Fruit fly (Drosophila melanogaster) whole organism, prepupa: ENCODE data around the gene CG15169.

Source experiments
- CG10631 ChIP-seq: fragments of 200-800 bp; sonication (Bioruptor generic); optimal IDR thresholded peaks from 2 replicates; lab custom pipeline; 2016; ENCODE audit warnings: missing biosample characterization, missing genetic modification characterization
- CG10669 ChIP-seq: fragments of 200-800 bp; sonication (Bioruptor generic); optimal IDR thresholded peaks from 3 replicates; lab custom pipeline; 2018; ENCODE audit warnings: missing biosample characterization, mild to moderate bottlenecking, missing genetic modification characterization, moderate library complexity
- CG11294 ChIP-seq: fragments of 200-800 bp; sonication (Bioruptor generic); IDR thresholded peaks from 2 replicates; pipeline ENCODE4 v1.3.6; 2022; ENCODE audit warnings: missing biosample characterization, missing genetic modification characterization
- CG11762 ChIP-seq: fragments of 200-800 bp; sonication (Bioruptor generic); optimal IDR thresholded peaks from 3 replicates; lab custom pipeline; 2016; ENCODE audit warnings: missing biosample characterization, missing genetic modification characterization; ENCODE audit not compliant: insufficient read depth
- CG11902 ChIP-seq: fragments of 200-800 bp; sonication (Bioruptor generic); optimal IDR thresholded peaks from 3 replicates; lab custom pipeline; 2016; ENCODE audit warnings: missing biosample characterization, missing genetic modification characterization
- CG15336 ChIP-seq: fragments of 200-800 bp; sonication (Bioruptor generic); IDR thresholded peaks from 2 replicates; pipeline ENCODE4 v1.3.6; 2022; ENCODE audit warnings: missing biosample characterization, missing genetic modification characterization
- CG1621 ChIP-seq: fragments of 200-800 bp; sonication (Bioruptor generic); optimal IDR thresholded peaks from 3 replicates; lab custom pipeline; 2018; ENCODE audit warnings: missing biosample characterization, mild to moderate bottlenecking, missing genetic modification characterization
- CG16779 ChIP-seq: fragments of 200-800 bp; sonication (Bioruptor generic); optimal IDR thresholded peaks from 3 replicates; lab custom pipeline; 2017; ENCODE audit warnings: missing biosample characterization, mild to moderate bottlenecking, missing genetic modification characterization
- CG34406 ChIP-seq: fragments of 200-800 bp; sonication (Bioruptor generic); optimal IDR thresholded peaks from 3 replicates; lab custom pipeline; 2016; ENCODE audit warnings: missing biosample characterization, missing genetic modification characterization
- CG3919 ChIP-seq: fragments of 200-800 bp; sonication (Bioruptor generic); optimal IDR thresholded peaks from 3 replicates; lab custom pipeline; 2016; ENCODE audit warnings: missing biosample characterization, missing genetic modification characterization
- CG6163 ChIP-seq: fragments of 200-800 bp; sonication (Bioruptor generic); IDR thresholded peaks from 3 replicates; pipeline ENCODE4 v1.3.6; 2022; ENCODE audit warnings: missing biosample characterization, missing genetic modification characterization
- CG6276 ChIP-seq: fragments of 200-800 bp; sonication (Bioruptor generic); optimal IDR thresholded peaks from 2 replicates; lab custom pipeline; 2017; ENCODE audit warnings: missing biosample characterization, mild to moderate bottlenecking, missing genetic modification characterization
- CG6808 ChIP-seq: fragments of 200-800 bp; sonication (Bioruptor generic); optimal IDR thresholded peaks from 3 replicates; lab custom pipeline; 2017; ENCODE audit warnings: missing biosample characterization, missing genetic modification characterization, mild to moderate bottlenecking, moderate library complexity, missing genetic modification reagents
- CG6854 ChIP-seq: fragments of 200-800 bp; sonication (Bioruptor generic); optimal IDR thresholded peaks from 2 replicates; lab custom pipeline; 2017; ENCODE audit warnings: missing biosample characterization, mild to moderate bottlenecking, missing genetic modification characterization
- CG7368 ChIP-seq: fragments of 200-800 bp; sonication (Bioruptor generic); optimal IDR thresholded peaks from 3 replicates; lab custom pipeline; 2016; ENCODE audit warnings: missing biosample characterization, missing genetic modification characterization
- CG8319 ChIP-seq: fragments of 200-800 bp; sonication (Bioruptor generic); optimal IDR thresholded peaks from 3 replicates; lab custom pipeline; 2016; ENCODE audit warnings: missing biosample characterization, missing genetic modification characterization
- CG8632 ChIP-seq: fragments of 200-800 bp; sonication (Bioruptor generic); optimal IDR thresholded peaks from 3 replicates; lab custom pipeline; 2016; ENCODE audit warnings: missing biosample characterization, missing genetic modification characterization
- CG9139 ChIP-seq: fragments of 200-800 bp; sonication (Bioruptor generic); optimal IDR thresholded peaks from 3 replicates; lab custom pipeline; 2017; ENCODE audit warnings: missing biosample characterization, mild to moderate bottlenecking, missing genetic modification characterization
- Eip78C ChIP-seq: fragments of 200-800 bp; sonication (Bioruptor generic); peaks from one replicate; lab custom pipeline; 2016; ENCODE audit warnings: missing biosample characterization, missing genetic modification characterization
- Eip93F ChIP-seq: fragments of 200-800 bp; sonication (Bioruptor generic); optimal IDR thresholded peaks from 2 replicates; lab custom pipeline; 2016; ENCODE audit warnings: missing biosample characterization, mild to moderate bottlenecking, missing genetic modification characterization
- Ets21C ChIP-seq: fragments of 200-800 bp; sonication (Bioruptor generic); optimal IDR thresholded peaks from 3 replicates; lab custom pipeline; 2016; ENCODE audit warnings: missing biosample characterization, missing genetic modification characterization
- Ets96B ChIP-seq: fragments of 200-800 bp; optimal IDR thresholded peaks from 2 replicates; lab custom pipeline; 2019; ENCODE audit warnings: missing biosample characterization, mild to moderate bottlenecking, missing genetic modification characterization, moderate library complexity
- Gug ChIP-seq: fragments of 200-800 bp; sonication (Bioruptor generic); IDR thresholded peaks from 2 replicates; pipeline ENCODE4 v1.3.6; 2022; ENCODE audit warnings: missing biosample characterization, missing genetic modification characterization
- Hr38 ChIP-seq: sonication (Bioruptor generic); optimal IDR thresholded peaks from 2 replicates; lab custom pipeline; 2016; ENCODE audit warnings: missing biosample characterization, missing genetic modification characterization
- Hr39 ChIP-seq: fragments of 200-800 bp; sonication (Bioruptor generic); optimal IDR thresholded peaks from 2 replicates; lab custom pipeline; 2016; ENCODE audit warnings: missing biosample characterization, missing genetic modification characterization
- Met ChIP-seq: fragments of 200-800 bp; sonication (Bioruptor generic); optimal IDR thresholded peaks from 3 replicates; lab custom pipeline; 2016; ENCODE audit warnings: missing biosample characterization, missing genetic modification characterization
- OdsH ChIP-seq: fragments of 200-800 bp; sonication (Bioruptor generic); optimal IDR thresholded peaks from 3 replicates; lab custom pipeline; 2016; ENCODE audit warnings: missing biosample characterization, missing genetic modification characterization
- Smox ChIP-seq: fragments of 200-800 bp; sonication (Bioruptor generic); optimal IDR thresholded peaks from 3 replicates; lab custom pipeline; 2016; ENCODE audit warnings: missing biosample characterization, missing genetic modification characterization
- Sox102F ChIP-seq: fragments of 200-800 bp; sonication (Bioruptor generic); optimal IDR thresholded peaks from 2 replicates; lab custom pipeline; 2016; ENCODE audit warnings: missing biosample characterization, mild to moderate bottlenecking, missing genetic modification characterization
- Sox14 ChIP-seq: fragments of 200-800 bp; sonication (Bioruptor generic); optimal IDR thresholded peaks from 3 replicates; lab custom pipeline; 2016; ENCODE audit warnings: missing biosample characterization, missing genetic modification characterization
- Sox15 ChIP-seq: fragments of 200-800 bp; sonication (Bioruptor generic); optimal IDR thresholded peaks from 3 replicates; lab custom pipeline; 2016; ENCODE audit warnings: missing biosample characterization, missing genetic modification characterization
- achi ChIP-seq: fragments of 200-800 bp; sonication (Bioruptor generic); optimal IDR thresholded peaks from 3 replicates; lab custom pipeline; 2016; ENCODE audit warnings: missing biosample characterization, missing genetic modification characterization
- acj6 ChIP-seq: fragments of 200-800 bp; sonication (Bioruptor generic); optimal IDR thresholded peaks from 3 replicates; lab custom pipeline; 2016; ENCODE audit warnings: missing biosample characterization, missing genetic modification characterization
- cyc ChIP-seq: fragments of 200-800 bp; sonication (Bioruptor generic); optimal IDR thresholded peaks from 3 replicates; lab custom pipeline; 2016; ENCODE audit warnings: missing biosample characterization, missing genetic modification characterization
- dac ChIP-seq: fragments of 200-800 bp; sonication (Bioruptor generic); optimal IDR thresholded peaks from 2 replicates; lab custom pipeline; 2017; ENCODE audit warnings: missing biosample characterization, mild to moderate bottlenecking, missing genetic modification characterization
- dsx ChIP-seq: fragments of 200-800 bp; optimal IDR thresholded peaks from 3 replicates; lab custom pipeline; 2019; ENCODE audit warnings: missing biosample characterization, mild to moderate bottlenecking, missing genetic modification characterization, moderate library complexity; ENCODE audit not compliant: poor library complexity, severe bottlenecking
- fd59A ChIP-seq: fragments of 200-800 bp; sonication (Bioruptor generic); optimal IDR thresholded peaks from 2 replicates; lab custom pipeline; 2017; ENCODE audit warnings: missing biosample characterization, mild to moderate bottlenecking, missing genetic modification characterization, missing genetic modification reagents
- fd85E ChIP-seq: fragments of 200-800 bp; sonication (Bioruptor generic); optimal IDR thresholded peaks from 3 replicates; lab custom pipeline; 2016; ENCODE audit warnings: missing biosample characterization, missing genetic modification characterization
- fkh ChIP-seq: fragments of 200-800 bp; sonication (Bioruptor generic); optimal IDR thresholded peaks from 3 replicates; lab custom pipeline; 2017; ENCODE audit warnings: missing biosample characterization, mild to moderate bottlenecking, missing genetic modification characterization, moderate library complexity
- lz ChIP-seq: fragments of 200-800 bp; sonication (Bioruptor generic); optimal IDR thresholded peaks from 3 replicates; lab custom pipeline; 2016; ENCODE audit warnings: missing biosample characterization, missing genetic modification characterization
- net ChIP-seq: fragments of 200-800 bp; sonication (Bioruptor generic); optimal IDR thresholded peaks from 3 replicates; lab custom pipeline; 2016; ENCODE audit warnings: missing biosample characterization, missing genetic modification characterization
- salr ChIP-seq, 2 experiments: fragments of 200-800 bp; sonication (Bioruptor generic); optimal IDR thresholded peaks; 3 replicates each; lab custom pipeline; 2016 to 2018; ENCODE audit warnings: missing biosample characterization in 2 of 2, missing genetic modification characterization in 2 of 2, mild to moderate bottlenecking in 1 of 2
- spab ChIP-seq: fragments of 200-800 bp; sonication (Bioruptor generic); optimal IDR thresholded peaks from 2 replicates; lab custom pipeline; 2017; ENCODE audit warnings: missing biosample characterization, mild to moderate bottlenecking, missing genetic modification characterization, missing genetic modification reagents
- svp ChIP-seq: fragments of 200-800 bp; sonication (Bioruptor generic); peaks from one replicate; lab custom pipeline; 2016; ENCODE audit warnings: missing biosample characterization, missing genetic modification characterization
- vri ChIP-seq: fragments of 200-800 bp; sonication (Bioruptor generic); optimal IDR thresholded peaks from 3 replicates; lab custom pipeline; 2016; ENCODE audit warnings: missing biosample characterization, mild to moderate bottlenecking, missing genetic modification characterization

The CG15169 gene

dm6 chr2L:19019160-19019592, 28.4 kb downstream of the CG15169 start (continued):
- no peak for TF ChIP-seq CG10669
- TF ChIP-seq, all 60 proteins: peak for 14

DNA sequence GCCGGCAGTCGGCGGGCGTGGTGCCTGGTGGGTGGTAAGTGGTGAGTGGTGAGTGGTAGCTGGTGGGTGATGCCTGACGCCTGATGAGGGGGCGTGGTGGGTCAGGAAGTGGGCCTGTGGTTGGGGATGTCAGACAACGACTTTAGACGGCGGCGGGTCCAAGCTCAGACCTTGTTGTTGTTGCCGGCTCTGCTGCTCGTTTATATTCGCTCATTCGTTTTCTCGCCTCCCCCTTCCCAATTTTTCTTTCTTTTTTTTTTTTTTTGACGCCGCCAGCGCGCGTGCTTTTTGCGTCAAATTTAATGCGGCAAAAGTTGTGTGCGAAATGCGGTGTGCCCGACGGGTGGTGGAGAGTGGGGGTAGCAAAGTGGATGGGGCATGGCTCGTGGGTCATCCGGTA, 28.8 kb downstream of the CG15169 start:
- TF ChIP-seq CG10631 (no peak), net (no peak)

dm6 chr2L:19021278-19022220, 30.7 kb downstream of the CG15169 start:
- peak; percentile 84 for TF ChIP-seq CG10631
- TF ChIP-seq Sox102F (GFP tag; lab: Kevin White, UChicago), result peak; percentile 85
- TF ChIP-seq CG34406 (GFP tag; lab: Kevin White, UChicago), result peak; percentile 80
- peak; percentile 66; the same call in 2 of the 3 replicates for TF ChIP-seq CG6163 (GFP tag; lab: Robert Waterston, UW)
- TF ChIP-seq CG16779 (tag; lab: Kevin White, UChicago), result peak; percentile 83
- TF ChIP-seq CG6854 (GFP tag; lab: Kevin White, UChicago), result peak; percentile 61
- TF ChIP-seq Ets96B (tag; lab: Kevin White, UChicago), result peak; percentile 90
- peak; percentile 92 for TF ChIP-seq svp (GFP tag; lab: Kevin White, UChicago)
- 0 out of 2 replicates have a peak, but pooled peaks have one; percentile 8 for TF ChIP-seq Gug (GFP tag; lab: Robert Waterston, UW)
- peak; percentile 66 for TF ChIP-seq CG11902 (GFP tag; lab: Kevin White, UChicago)
- peak; percentile 29 for TF ChIP-seq fkh (GFP tag; lab: Kevin White, UChicago)
- TF ChIP-seq Sox14 (GFP tag; lab: Kevin White, UChicago), result peak; percentile 88
- peak; percentile 56 for TF ChIP-seq CG8319 (GFP tag; lab: Kevin White, UChicago)
- TF ChIP-seq CG3919 (GFP tag; lab: Kevin White, UChicago), result peak; percentile 80
- peak; percentile 67 for TF ChIP-seq Hr39 (GFP tag; lab: Kevin White, UChicago)
- peak; percentile 65 for TF ChIP-seq Ets21C (GFP tag; lab: Kevin White, UChicago)
- peak; percentile 85 for TF ChIP-seq CG6808
- peak; percentile 97 for TF ChIP-seq Eip78C (GFP tag; lab: Kevin White, UChicago)
- TF ChIP-seq Eip93F (GFP tag; lab: Kevin White, UChicago), result peak; percentile 56
- TF ChIP-seq fd85E, result peak; percentile 1
- TF ChIP-seq salr (GFP tag; optimal IDR thresholded peaks at IDR 0.05; lab: Kevin White, UChicago), result peak; percentile 54 to 82
- TF ChIP-seq CG9139 (GFP tag; lab: Kevin White, UChicago), result peak; percentile 80
- peak; percentile 84 for TF ChIP-seq dsx
- TF ChIP-seq Sox15, result peak; percentile 62
- peak; percentile 53 for TF ChIP-seq CG7368 (GFP tag; lab: Kevin White, UChicago)
- TF ChIP-seq CG6276 (GFP tag; lab: Kevin White, UChicago), result peak; percentile 72
- TF ChIP-seq fd59A (GFP tag; lab: Kevin White, UChicago), result peak; percentile 87
- peak; percentile 78 for TF ChIP-seq Smox (GFP tag; lab: Kevin White, UChicago)
- peak; percentile 81 for TF ChIP-seq acj6
- no peak for TF ChIP-seq Hr38
- TF ChIP-seq lz (GFP tag; lab: Kevin White, UChicago), result peak; percentile 82
- TF ChIP-seq CG11294 (GFP tag; lab: Robert Waterston, UW), result no peak; the same call in 1 of the 2 replicates
- TF ChIP-seq CG11762 (GFP tag; lab: Kevin White, UChicago), result peak; percentile 57
- TF ChIP-seq Met (GFP tag; lab: Kevin White, UChicago), result peak; percentile 84
- peak; percentile 68 for TF ChIP-seq vri (GFP tag; lab: Kevin White, UChicago)
- peak; percentile 84 for TF ChIP-seq CG15336 (GFP tag; lab: Robert Waterston, UW)
- peak; percentile 84 for TF ChIP-seq CG8632 (GFP tag; lab: Kevin White, UChicago)
- TF ChIP-seq CG1621 (tag; lab: Kevin White, UChicago), result peak; percentile 81
- TF ChIP-seq cyc (GFP tag; lab: Kevin White, UChicago), result peak; percentile 71
- TF ChIP-seq CG10669, result peak; percentile 84
- peak; percentile 84 for TF ChIP-seq OdsH
- TF ChIP-seq dac (GFP tag; lab: Kevin White, UChicago), result peak; percentile 53
- TF ChIP-seq achi (GFP tag; lab: Kevin White, UChicago), result peak; percentile 87
- TF ChIP-seq spab (GFP tag; lab: Kevin White, UChicago), result peak; percentile 84
- peak; percentile 72 for TF ChIP-seq net
